Worm (Caenorhabditis elegans): Measurements from ENCODE around the gene T24A6.20.
"Not testable (repeated sequence)": the region's sequence is repeated elsewhere in the genome, so short reads cannot be mapped to it uniquely, and the experiment has no call there.

T24A6.20 gene

DNA sequence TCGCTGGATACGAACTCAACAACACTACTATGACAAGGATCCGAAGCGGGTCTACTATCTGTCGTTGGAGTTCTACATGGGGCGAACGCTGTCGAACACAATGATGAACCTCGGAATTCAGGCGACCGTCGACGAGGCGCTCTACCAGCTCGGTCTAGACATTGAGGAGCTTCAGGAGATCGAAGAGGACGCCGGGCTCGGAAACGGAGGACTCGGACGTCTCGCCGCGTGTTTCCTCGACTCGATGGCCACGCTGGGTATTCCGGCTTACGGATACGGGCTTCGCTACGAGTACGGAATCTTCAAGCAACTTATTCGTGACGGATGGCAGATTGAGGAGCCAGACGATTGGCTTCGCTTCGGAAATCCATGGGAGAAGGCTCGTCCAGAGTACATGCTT, 28.7 kb downstream of the T24A6.20 start:
- TF ChIP-seq unc-62 (GFP tag; optimal IDR thresholded peaks at IDR 0.05) = no peak

ce11 chrV:3582086-3582485, 29.2 kb downstream of the T24A6.20 start:
- no peak for TF ChIP-seq unc-62 (GFP tag; optimal IDR thresholded peaks at IDR 0.05)

ce11 chrV:3582671-3583070, 29.7 kb downstream of the T24A6.20 start:
- no peak for TF ChIP-seq unc-62 (GFP tag; optimal IDR thresholded peaks at IDR 0.05)

- no peak for TF ChIP-seq unc-62 (GFP tag; optimal IDR thresholded peaks at IDR 0.05)
These were observed 30.7 kb downstream of the T24A6.20 start for ce11 chrV:3583622-3584021.

DNA sequence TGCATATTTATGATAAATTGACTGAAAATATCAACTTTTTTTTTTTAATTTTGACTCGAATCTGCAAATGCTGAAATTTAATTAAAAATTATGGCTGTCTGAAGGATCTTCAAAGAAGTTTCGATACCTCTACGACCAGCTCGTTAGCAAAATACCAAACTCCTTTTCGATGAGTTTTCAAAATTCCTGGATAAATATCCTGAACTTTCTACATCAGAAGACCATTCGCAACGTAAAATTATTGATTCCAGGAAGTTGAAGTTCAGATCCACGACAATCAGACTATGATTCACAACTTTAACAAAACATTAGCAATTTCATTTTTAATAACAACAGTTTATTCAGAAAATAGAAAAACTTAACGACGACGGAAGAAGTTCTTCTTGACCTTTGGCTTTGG, 32.1 kb downstream of the T24A6.20 start:
- no peak for TF ChIP-seq unc-62 (GFP tag; optimal IDR thresholded peaks at IDR 0.05)

DNA sequence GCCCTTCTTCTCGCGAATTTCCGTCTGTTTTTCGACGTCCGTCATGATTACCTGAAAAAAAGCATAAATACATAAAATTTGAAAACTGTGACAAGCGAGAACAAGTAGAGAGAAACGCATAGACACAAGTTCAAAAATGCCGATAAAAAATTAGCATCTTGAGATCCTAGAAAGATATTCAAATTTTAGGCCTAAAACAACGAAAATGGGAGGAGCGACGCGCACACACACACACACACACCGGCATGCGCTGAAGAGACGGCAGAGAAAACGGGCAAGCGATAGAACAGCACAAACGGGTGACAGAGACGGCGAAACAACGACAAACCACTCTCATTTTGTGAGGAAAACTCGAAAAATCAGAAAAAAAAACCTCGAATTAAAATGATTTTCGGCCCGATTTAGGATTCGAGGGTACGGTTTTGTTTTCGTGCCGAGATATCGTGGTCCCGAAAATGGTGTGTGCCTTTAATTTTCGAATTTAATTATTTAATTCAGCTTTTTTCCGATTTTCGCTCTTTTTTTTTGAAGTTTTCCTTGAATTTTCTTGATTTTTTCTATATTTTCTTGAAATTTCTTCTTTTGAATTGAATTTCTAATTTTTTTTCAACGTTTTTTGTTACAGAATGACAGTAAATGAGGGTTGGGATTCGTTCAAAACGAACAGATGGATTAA, 33.2 kb downstream of the T24A6.20 start, which contains the start of the genes rpl-11.1 and T22F3.2:
Gene rpl-11.1, minus strand, starts transcription at position 51 of the 676 bp plus-strand sequence.
Gene T22F3.2, plus strand, starts transcription at position 626 of the 676 bp plus-strand sequence.
- TF ChIP-seq unc-62 (GFP tag; optimal IDR thresholded peaks at IDR 0.05) = no peak

DNA sequence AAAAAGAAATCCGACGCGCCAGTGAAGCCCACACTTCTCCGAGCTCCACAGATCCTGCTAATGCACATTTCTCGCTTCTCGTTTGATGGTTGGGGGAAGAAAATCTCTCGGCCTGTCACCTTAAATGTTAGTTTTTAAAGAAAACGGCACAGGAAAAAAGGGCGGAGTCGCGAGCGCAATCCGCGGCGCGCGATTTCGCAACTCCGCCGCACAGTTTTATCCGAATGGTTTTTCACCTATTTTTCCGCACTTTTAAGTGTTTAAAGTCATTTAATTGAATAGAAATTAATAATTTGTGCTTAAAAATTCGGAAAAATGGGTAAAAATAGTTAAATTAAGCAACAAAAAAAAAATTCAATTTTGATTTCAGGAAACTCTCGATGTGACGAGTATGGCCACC, 34.7 kb downstream of the T24A6.20 start:
- no peak for TF ChIP-seq unc-62 (GFP tag; optimal IDR thresholded peaks at IDR 0.05)

- no peak for TF ChIP-seq unc-62 (GFP tag; optimal IDR thresholded peaks at IDR 0.05)
These were observed 35.3 kb downstream of the T24A6.20 start for ce11 chrV:3588223-3588622.

DNA sequence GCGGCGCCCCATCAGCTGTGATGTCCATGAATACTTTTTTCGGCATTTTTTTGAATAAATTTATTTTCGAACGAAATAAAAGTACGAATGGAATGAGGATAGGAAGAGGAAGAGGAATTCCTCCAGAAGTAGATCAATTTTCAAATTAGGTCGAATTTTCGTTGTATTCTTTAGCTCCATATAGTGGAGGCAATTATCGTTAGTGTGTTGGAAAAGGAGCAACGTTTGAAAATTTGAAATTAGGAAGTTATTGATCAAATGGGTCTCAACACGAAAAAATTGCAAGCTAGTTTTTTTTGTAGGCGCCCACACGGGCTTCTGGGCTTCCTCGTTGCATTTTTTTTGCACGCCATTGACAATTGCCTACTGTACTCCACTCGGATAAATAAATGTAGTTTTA, 39.2 kb downstream of the T24A6.20 start, which contains the start of gene T22F3.12:
Gene T22F3.12, minus strand, starts transcription at position 101 of the 400 bp plus-strand sequence.
- no peak for TF ChIP-seq unc-62 (GFP tag; optimal IDR thresholded peaks at IDR 0.05)

ce11 chrV:3594936-3595335, 42.0 kb downstream of the T24A6.20 start, which contains the start of gene srh-213:
srh-213 (minus strand) TSS chrV:3595036.
- no peak for TF ChIP-seq unc-62 (GFP tag; optimal IDR thresholded peaks at IDR 0.05)

DNA sequence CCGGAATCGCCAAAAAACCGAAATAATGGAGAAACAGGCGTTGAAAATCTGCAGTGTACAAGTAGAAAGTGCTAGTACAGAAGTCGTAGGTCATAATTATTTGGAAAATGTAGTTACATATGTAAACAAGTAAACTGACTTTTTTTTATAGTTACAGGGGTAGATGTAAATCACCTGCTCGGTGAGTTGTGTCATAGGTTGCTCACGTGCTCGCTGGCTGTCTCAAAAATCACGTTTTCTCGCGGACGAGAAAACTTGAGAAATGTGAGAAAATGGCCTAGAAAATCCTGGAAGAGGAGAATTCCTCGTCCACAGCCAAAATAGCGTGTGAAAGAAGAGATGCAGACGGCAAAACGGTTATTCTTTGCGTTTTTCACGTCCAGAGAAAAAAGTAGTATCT, 44.1 kb downstream of the T24A6.20 start, which contains the start of gene srh-212:
Gene srh-212, minus strand, starts transcription at position 101 of the 400 bp plus-strand sequence.
- TF ChIP-seq unc-62 (GFP tag; optimal IDR thresholded peaks at IDR 0.05) = not testable (repeated sequence)

- no peak for TF ChIP-seq unc-62 (GFP tag; optimal IDR thresholded peaks at IDR 0.05)
These were observed 47.6 kb downstream of the T24A6.20 start, which contains the start of gene T22F3.7 for ce11 chrV:3600570-3600969. T22F3.7 (minus strand) TSS chrV:3600670.
